Fruit fly (Drosophila melanogaster): ENCODE measurements around the gene Ir92a.

Gene Ir92a

dm6 chr3R:20317402-20318165 is 21.2 kb upstream of the Ir92a start:
- TF ChIP-seq noc (tag; optimal IDR thresholded peaks at IDR 0.05): peak; percentile 76

- no peak for TF ChIP-seq noc (tag; optimal IDR thresholded peaks at IDR 0.05)
These were observed 20.5 kb upstream of the Ir92a start for dm6 chr3R:20318166-20318690.

dm6 chr3R:20327572-20328483 is 10.9 kb upstream of the Ir92a start, which contains the start of the genes CG4360 and Sirt2:
CG4360 (minus strand) TSS chr3R:20328003.
Sirt2 (plus strand) TSS chr3R:20328465.
- no peak for TF ChIP-seq noc (tag; optimal IDR thresholded peaks at IDR 0.05)

dm6 chr3R:20332688-20333087 is 6.1 kb upstream of the Ir92a start:
- TF ChIP-seq noc (tag; optimal IDR thresholded peaks at IDR 0.05): no peak

- no peak for TF ChIP-seq noc (tag; optimal IDR thresholded peaks at IDR 0.05)
These were observed 8.1 kb downstream of the Ir92a start for dm6 chr3R:20346903-20347302.

dm6 chr3R:20350278-20350677 is 11.5 kb downstream of the Ir92a start:
- TF ChIP-seq noc (tag; optimal IDR thresholded peaks at IDR 0.05): no peak

dm6 chr3R:20360008-20360407 is 21.2 kb downstream of the Ir92a start, which contains the start of gene MtnC:
MtnC (plus strand) TSS chr3R:20360308.
- TF ChIP-seq noc (tag; optimal IDR thresholded peaks at IDR 0.05): no peak
